Worm (Caenorhabditis elegans): ENCODE data around the gene srgp-1.
"Not testable (repeated sequence)": the region's sequence is repeated elsewhere in the genome, so short reads cannot be mapped to it uniquely, and the experiment has no call there.

DNA sequence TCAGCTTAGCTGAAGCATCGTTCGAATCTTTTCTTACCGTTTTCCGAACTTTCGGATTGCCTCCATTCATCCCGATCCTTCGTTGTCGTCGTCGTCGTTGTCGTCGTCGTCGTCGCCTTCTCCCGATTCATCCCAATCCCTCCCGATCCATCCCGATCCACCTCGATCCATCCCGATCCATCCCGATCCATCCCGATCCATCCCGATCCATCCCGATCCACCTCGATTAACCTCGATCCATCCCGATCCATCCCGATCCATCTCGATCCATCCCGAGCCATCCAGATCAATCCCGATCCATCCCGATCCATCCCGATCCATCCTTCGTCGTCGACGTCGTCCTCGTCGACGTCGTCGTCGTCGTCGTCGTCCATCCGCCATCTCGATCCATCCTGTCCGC lies 46.2 kb downstream of the srgp-1 start:
- not testable (repeated sequence) for TF ChIP-seq flt-1, T22C8.4 (GFP tag; IDR thresholded peaks at IDR 0.05)
